Worm (Caenorhabditis elegans) whole organism, L1 larva: Measurements from ENCODE around the gene ZK218.4.

Source experiments
- C34B4.2 ChIP-seq: sonication (generic microtip); optimal IDR thresholded peaks from 2 replicates; lab custom pipeline; 2017; ENCODE audit warnings: mild to moderate bottlenecking, missing genetic modification characterization, missing compliant biosample characterization
- aha-1 ChIP-seq: fragments of 150-350 bp; optimal IDR thresholded peaks from 2 replicates; lab custom pipeline; 2014; ENCODE audit warnings: missing biosample characterization, missing genetic modification characterization
- ceh-63 ChIP-seq: fragments of 200-800 bp; sonication (Bioruptor generic); optimal IDR thresholded peaks from 2 replicates; lab custom pipeline; 2018; ENCODE audit warnings: mild to moderate bottlenecking, missing genetic modification characterization, missing compliant biosample characterization
- ceh-8 ChIP-seq: fragments of 200-800 bp; sonication (Bioruptor generic); optimal IDR thresholded peaks from 2 replicates; lab custom pipeline; 2018; ENCODE audit warnings: mild to moderate bottlenecking, missing genetic modification characterization, moderate library complexity, missing compliant biosample characterization
- ceh-82 ChIP-seq, 3 experiments: fragments of 150-350 bp in 1 of 3; sonication (generic microtip) in 2 of 3; optimal IDR thresholded peaks; 2 replicates each; lab custom pipeline; 2014 to 2017; ENCODE audit warnings: missing biosample characterization in 3 of 3, missing genetic modification characterization in 3 of 3
- ceh-88 ChIP-seq: fragments of 200-800 bp; sonication (Bioruptor generic); IDR thresholded peaks from 2 replicates; pipeline ENCODE4 v1.3.6; 2022; ENCODE audit warnings: missing genetic modification characterization, missing compliant biosample characterization
- ceh-90 ChIP-seq: sonication (generic microtip); optimal IDR thresholded peaks from 2 replicates; lab custom pipeline; 2016; ENCODE audit warnings: missing genetic modification characterization, missing compliant biosample characterization
- ces-1 ChIP-seq: fragments of 150-350 bp; optimal IDR thresholded peaks from 2 replicates; lab custom pipeline; 2014; ENCODE audit warnings: missing biosample characterization, missing genetic modification reagents, missing genetic modification characterization
- efl-1 ChIP-seq, 4 experiments: fragments of 150-350 bp; optimal IDR thresholded peaks in 3 of 4; peaks in 1 of 4; 1 replicate in 1 of 4; 2 replicates in 3 of 4; lab custom pipeline; 2014; ENCODE audit warnings: missing biosample characterization in 2 of 4, missing genetic modification characterization in 2 of 4, missing genetic modification reagents in 2 of 4
- egl-13 ChIP-seq: sonication (generic microtip); optimal IDR thresholded peaks from 2 replicates; lab custom pipeline; 2016; ENCODE audit warnings: missing genotype, missing genetic modification reagents, missing genetic modification characterization, missing compliant biosample characterization
- elt-2 ChIP-seq: sonication (generic microtip); optimal IDR thresholded peaks from 2 replicates; lab custom pipeline; 2016; ENCODE audit warnings: missing genetic modification characterization, mild to moderate bottlenecking, inconsistent platforms, missing compliant biosample characterization, missing genetic modification reagents
- fkh-4 ChIP-seq: sonication (generic microtip); optimal IDR thresholded peaks from 2 replicates; lab custom pipeline; 2016; ENCODE audit warnings: missing compliant biosample characterization, missing genetic modification characterization, borderline replicate concordance
- fkh-8 ChIP-seq: sonication (generic microtip); optimal IDR thresholded peaks from 2 replicates; lab custom pipeline; 2016; ENCODE audit warnings: mild to moderate bottlenecking, missing genetic modification characterization, missing compliant biosample characterization
- lin-15B ChIP-seq: fragments of 150-350 bp; sonication (generic microtip); optimal IDR thresholded peaks from 3 replicates; lab custom pipeline; 2014; ENCODE audit warnings: missing biosample characterization, missing genetic modification characterization
- lin-35 ChIP-seq, 2 experiments: fragments of 150-350 bp; optimal IDR thresholded peaks; 2 replicates each; lab custom pipeline; 2014; ENCODE audit warnings: missing biosample characterization in 2 of 2, missing genetic modification characterization in 2 of 2, missing genetic modification reagents in 2 of 2
- lir-3 ChIP-seq: sonication (generic microtip); optimal IDR thresholded peaks from 2 replicates; lab custom pipeline; 2016; ENCODE audit warnings: mild to moderate bottlenecking, missing genetic modification characterization, moderate library complexity, missing compliant biosample characterization; ENCODE audit not compliant: poor library complexity
- lsy-2 ChIP-seq, 2 experiments: fragments of 150-350 bp; optimal IDR thresholded peaks; 2 replicates each; lab custom pipeline; 2014; ENCODE audit warnings: missing biosample characterization in 2 of 2, missing genetic modification characterization in 2 of 2
- mab-9 ChIP-seq: fragments of 200-800 bp; sonication (Bioruptor generic); IDR thresholded peaks from 2 replicates; pipeline ENCODE4 v1.3.6; 2022; ENCODE audit warnings: missing genetic modification reagents, missing genetic modification characterization, missing compliant biosample characterization
- nhr-11 ChIP-seq: fragments of 150-350 bp; optimal IDR thresholded peaks from 2 replicates; lab custom pipeline; 2014; ENCODE audit warnings: missing biosample characterization, missing genetic modification characterization
- nhr-76 ChIP-seq: sonication (generic microtip); optimal IDR thresholded peaks from 2 replicates; lab custom pipeline; 2017; ENCODE audit warnings: missing biosample characterization, missing genetic modification characterization
- nhr-84 ChIP-seq: sonication (generic microtip); optimal IDR thresholded peaks from 2 replicates; lab custom pipeline; 2017; ENCODE audit warnings: missing biosample characterization, missing genetic modification characterization
- nhr-85 ChIP-seq: sonication (generic microtip); peaks from one replicate; lab custom pipeline; 2016; ENCODE audit warnings: missing genetic modification characterization, inconsistent platforms, missing compliant biosample characterization
- nhr-90 ChIP-seq: sonication (generic microtip); optimal IDR thresholded peaks from 2 replicates; lab custom pipeline; 2016; ENCODE audit warnings: mild to moderate bottlenecking, missing genetic modification characterization, missing compliant biosample characterization; ENCODE audit not compliant: poor library complexity
- pag-3 ChIP-seq: sonication (generic microtip); optimal IDR thresholded peaks from 2 replicates; lab custom pipeline; 2017; ENCODE audit warnings: missing genetic modification characterization, mild to moderate bottlenecking, missing compliant biosample characterization, antibody characterized with exemption, borderline replicate concordance; ENCODE audit not compliant: insufficient read depth
- skn-1 ChIP-seq: fragments of 150-350 bp; optimal IDR thresholded peaks from 2 replicates; lab custom pipeline; 2014; ENCODE audit warnings: missing biosample characterization, missing genetic modification characterization
- snu-23 ChIP-seq: sonication (generic microtip); optimal IDR thresholded peaks from 2 replicates; lab custom pipeline; 2016; ENCODE audit warnings: missing genetic modification characterization, missing compliant biosample characterization
- sptf-1 ChIP-seq: fragments of 150-350 bp; optimal IDR thresholded peaks from 2 replicates; lab custom pipeline; 2014; ENCODE audit warnings: missing biosample characterization, missing genetic modification characterization
- sup-37 ChIP-seq: fragments of 200-800 bp; sonication (Bioruptor generic); optimal IDR thresholded peaks from 2 replicates; lab custom pipeline; 2018; ENCODE audit warnings: mild to moderate bottlenecking, missing genetic modification characterization, missing compliant biosample characterization
- tbx-2 ChIP-seq: sonication (generic microtip); optimal IDR thresholded peaks from 2 replicates; lab custom pipeline; 2016; ENCODE audit warnings: missing genetic modification characterization, missing compliant biosample characterization
- tlp-1 ChIP-seq: fragments of 150-350 bp; optimal IDR thresholded peaks from 2 replicates; lab custom pipeline; 2014; ENCODE audit warnings: missing biosample characterization, missing genetic modification characterization
- unc-30 ChIP-seq: sonication (generic microtip); optimal IDR thresholded peaks from 2 replicates; lab custom pipeline; 2017; ENCODE audit warnings: missing biosample characterization, missing genetic modification characterization
- unc-86 ChIP-seq: sonication (generic microtip); optimal IDR thresholded peaks from 2 replicates; lab custom pipeline; 2016; ENCODE audit warnings: missing genetic modification characterization, missing compliant biosample characterization
- unc-98 ChIP-seq: fragments of 200-800 bp; sonication (Bioruptor generic); IDR thresholded peaks from 2 replicates; pipeline ENCODE4 v1.3.6; 2022; ENCODE audit warnings: missing genetic modification characterization, missing compliant biosample characterization
- vab-15 ChIP-seq: sonication (generic microtip); optimal IDR thresholded peaks from 2 replicates; lab custom pipeline; 2017; ENCODE audit warnings: missing genotype, mild to moderate bottlenecking, missing genetic modification characterization, missing compliant biosample characterization
- ztf-11 ChIP-seq, 2 experiments: sonication (generic microtip); optimal IDR thresholded peaks; 2 replicates each; lab custom pipeline; 2016 to 2017; ENCODE audit warnings: missing genetic modification characterization in 2 of 2, missing biosample characterization in 1 of 2, missing compliant biosample characterization in 1 of 2

The ZK218.4 gene

DNA sequence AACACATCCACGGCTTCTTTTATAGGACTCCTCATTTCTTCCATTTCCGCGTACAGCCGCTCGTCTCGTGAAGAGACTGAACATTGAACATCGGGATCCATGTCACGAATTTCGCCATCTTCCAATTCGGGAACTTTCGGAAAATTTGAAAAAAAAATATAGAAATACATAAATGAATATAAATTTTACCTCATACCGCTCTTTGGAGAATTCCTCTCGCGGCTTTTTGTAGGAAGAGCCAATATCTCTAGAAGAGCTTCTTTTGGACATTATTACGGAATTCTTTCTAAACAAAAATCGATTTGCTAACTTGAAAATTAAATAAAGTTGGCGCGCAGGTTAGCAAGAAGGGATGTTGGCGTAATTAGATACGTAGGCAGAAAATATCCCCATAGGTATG lies 15.9 kb upstream of the ZK218.4 start, which contains the start of gene T05E12.9:
Gene T05E12.9, minus strand, starts transcription at position 101 of the 400 bp plus-strand sequence.
- no peak for TF ChIP-seq nhr-84 (tag; lab: Kevin White, UChicago)
- TF ChIP-seq egl-13 (tag; lab: Kevin White, UChicago), result no peak
- TF ChIP-seq lin-15B (tag; lab: Kevin White, UChicago), result no peak
- no peak for TF ChIP-seq nhr-90
- no peak for TF ChIP-seq ceh-82 (tag; optimal IDR thresholded peaks at IDR 0.05; lab: Kevin White, UChicago)

DNA sequence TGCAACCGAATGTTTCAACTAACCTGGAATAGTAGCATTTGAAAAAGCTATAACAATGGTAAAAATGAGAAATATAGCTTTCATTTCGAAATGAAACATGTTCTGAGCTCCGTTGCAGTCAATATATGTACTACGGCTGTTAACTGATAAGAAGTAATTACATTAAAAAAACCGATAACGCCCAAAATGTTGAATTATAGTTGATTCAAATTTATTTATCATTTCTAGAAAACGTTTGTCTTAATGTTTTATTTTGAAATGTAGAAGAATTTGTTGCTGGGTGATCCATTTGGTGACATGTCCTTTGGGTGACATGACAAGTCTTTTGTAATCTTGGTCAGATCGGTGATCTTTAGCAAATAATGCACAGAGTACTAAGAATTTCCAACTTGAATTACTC lies 9.3 kb upstream of the ZK218.4 start, which contains the start of gene T05E12.6:
Gene T05E12.6, minus strand, starts transcription at position 101 of the 400 bp plus-strand sequence.
- TF ChIP-seq sptf-1 (tag; lab: Kevin White, UChicago), result no peak
- no peak for TF ChIP-seq sup-37 (GFP tag; lab: Kevin White, UChicago)
- TF ChIP-seq lsy-2 (tag; optimal IDR thresholded peaks at IDR 0.05; lab: Kevin White, UChicago), result no peak
- no peak for TF ChIP-seq unc-98
- TF ChIP-seq lir-3 (tag; lab: Kevin White, UChicago), result no peak
- no peak for TF ChIP-seq ceh-82 (tag; optimal IDR thresholded peaks at IDR 0.05; lab: Kevin White, UChicago)
- no peak for TF ChIP-seq tbx-2 (tag; lab: Kevin White, UChicago)
- no peak for TF ChIP-seq unc-30 (tag; lab: Kevin White, UChicago)
- TF ChIP-seq fkh-4 (tag; lab: Kevin White, UChicago), result no peak
- TF ChIP-seq ztf-11 (tag; optimal IDR thresholded peaks at IDR 0.05; lab: Kevin White, UChicago), result no peak
- no peak for TF ChIP-seq ceh-63 (GFP tag; lab: Kevin White, UChicago)
- no peak for TF ChIP-seq C34B4.2 (tag; lab: Kevin White, UChicago)
- no peak for TF ChIP-seq tlp-1 (tag; lab: Kevin White, UChicago)
- no peak for TF ChIP-seq mab-9 (GFP tag; lab: Robert Waterston, UW)
- no peak for TF ChIP-seq snu-23 (GFP tag; lab: Kevin White, UChicago)
- TF ChIP-seq, all 84 proteins: peak for 0

DNA sequence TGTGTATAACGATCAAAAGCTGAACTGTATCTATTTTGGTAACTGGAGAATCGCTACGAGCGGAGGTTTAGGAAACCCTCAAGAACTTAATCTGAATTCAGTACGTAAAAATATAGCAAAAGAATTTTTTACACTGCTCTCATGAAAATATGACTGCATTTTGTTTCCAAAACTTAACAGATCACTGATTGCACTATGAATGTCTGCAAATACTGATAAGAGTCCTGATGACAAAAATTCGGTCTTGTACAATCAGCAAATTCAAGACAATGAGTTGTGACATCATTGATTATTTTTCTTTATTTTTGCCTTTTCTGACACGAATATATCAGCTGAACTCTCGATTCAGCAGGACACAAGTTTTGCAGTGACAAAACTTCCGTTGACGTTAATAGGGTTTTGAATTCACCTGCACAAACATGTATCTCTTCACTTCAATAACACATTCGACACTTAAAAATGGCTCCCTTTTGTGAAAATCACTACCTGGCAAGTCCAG lies 8.7 kb upstream of the ZK218.4 start, which contains the start of gene srh-237:
Gene srh-237, plus strand, starts transcription at position 449 of the 499 bp plus-strand sequence.
- TF ChIP-seq elt-2 (tag; lab: Kevin White, UChicago) (peak; percentile 74), nhr-85 (no peak)
- TF ChIP-seq, all 84 proteins: peak for 1

DNA sequence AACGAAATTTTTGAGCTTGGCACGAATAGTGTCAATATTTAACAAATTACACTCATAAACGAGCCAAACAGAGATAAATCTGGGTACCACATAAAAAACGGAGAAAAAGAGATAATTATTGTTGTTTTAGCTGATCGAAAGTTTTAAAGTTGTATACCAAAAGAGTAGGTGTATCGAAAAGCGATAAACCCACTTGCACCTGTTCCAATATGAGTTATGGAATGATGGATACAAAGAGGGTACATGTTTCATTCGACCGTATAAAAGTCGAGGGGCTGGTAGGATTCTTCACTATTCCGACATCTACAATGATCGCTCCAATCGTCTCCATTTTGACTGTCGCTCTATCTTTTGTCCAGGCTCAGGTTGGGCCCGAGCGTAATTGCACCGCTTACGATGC lies 6.4 kb upstream of the ZK218.4 start, which contains the start of gene ZK218.1:
Gene ZK218.1, plus strand, starts transcription at position 301 of the 400 bp plus-strand sequence.
- TF ChIP-seq snu-23 (GFP tag; lab: Kevin White, UChicago) (no peak), efl-1 (optimal IDR thresholded peaks at IDR 0.05; lab: Kevin White, UChicago) (no peak), efl-1 (GFP tag; optimal IDR thresholded peaks at IDR 0.05 in 1 of 2; lab: Kevin White, UChicago) (peak in 1 of 2 experiments; percentile 35)

DNA sequence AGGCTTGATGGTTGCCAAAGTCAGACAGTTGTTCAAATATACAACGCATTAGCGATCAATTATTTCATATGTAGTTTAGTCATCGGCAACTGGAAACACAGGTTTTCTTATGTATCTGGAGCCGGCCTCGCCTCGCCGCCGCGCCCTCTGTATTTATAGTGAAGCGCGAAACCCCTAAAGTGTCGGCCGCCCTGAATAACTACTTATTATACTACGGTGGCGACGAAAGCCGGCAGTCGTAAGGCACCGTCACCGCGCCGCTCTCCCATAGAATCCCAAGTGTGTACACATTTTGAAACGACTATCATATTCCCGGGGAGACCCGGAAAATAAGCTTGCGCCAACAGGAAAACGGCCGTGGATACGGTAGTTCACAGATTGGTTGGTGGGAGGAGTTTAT lies 4.1 kb upstream of the ZK218.4 start:
- no peak for TF ChIP-seq nhr-11 (tag; lab: Kevin White, UChicago)
- TF ChIP-seq nhr-85, result no peak
- TF ChIP-seq nhr-76 (tag; lab: Kevin White, UChicago), result no peak
- TF ChIP-seq skn-1 (tag; lab: Kevin White, UChicago), result no peak
- no peak for TF ChIP-seq ces-1
- no peak for TF ChIP-seq nhr-84 (tag; lab: Kevin White, UChicago)
- no peak for TF ChIP-seq vab-15 (tag; lab: Kevin White, UChicago)
- TF ChIP-seq ceh-88 (GFP tag; lab: Robert Waterston, UW), result no peak
- no peak for TF ChIP-seq fkh-8 (tag; lab: Kevin White, UChicago)
- TF ChIP-seq lin-35 (GFP tag; optimal IDR thresholded peaks at IDR 0.05; lab: Kevin White, UChicago), result no peak
- no peak for TF ChIP-seq lsy-2 (tag; optimal IDR thresholded peaks at IDR 0.05; lab: Kevin White, UChicago)
- no peak for TF ChIP-seq unc-86 (tag; lab: Kevin White, UChicago)
- no peak for TF ChIP-seq lir-3 (tag; lab: Kevin White, UChicago)
- TF ChIP-seq unc-30 (tag; lab: Kevin White, UChicago), result no peak
- TF ChIP-seq pag-3, result no peak
- TF ChIP-seq ceh-8 (GFP tag; lab: Kevin White, UChicago), result no peak
- TF ChIP-seq aha-1 (tag; lab: Kevin White, UChicago), result no peak
- TF ChIP-seq ceh-90 (tag; lab: Kevin White, UChicago), result no peak
- no peak for TF ChIP-seq fkh-4 (tag; lab: Kevin White, UChicago)
